Fruit fly (Drosophila melanogaster): ENCODE data around the gene CG31915.

CG31915 gene

dm6 chr2L:5547288-5547777, 19.4 kb downstream of the CG31915 start (continued):
- TF ChIP-seq salm (tag; optimal IDR thresholded peaks at IDR 0.05) (peak; percentile 30), caup (GFP tag; optimal IDR thresholded peaks at IDR 0.05; ENCODE audit: severe bottlenecking) (no peak), Antp (GFP tag; optimal IDR thresholded peaks at IDR 0.05) (no peak), CG10431 (GFP tag; optimal IDR thresholded peaks at IDR 0.05) (peak; percentile 37), Dref (GFP tag; IDR thresholded peaks at IDR 0.05) (no peak), Mes4 (GFP tag; optimal IDR thresholded peaks at IDR 0.05) (no peak), CG30020 (tag; optimal IDR thresholded peaks at IDR 0.05) (no peak), CG2129 (GFP tag; IDR thresholded peaks at IDR 0.05; ENCODE audit: partially characterized antibody) (no peak), exex (tag; optimal IDR thresholded peaks at IDR 0.05) (peak; percentile 93), CG8281 (tag; optimal IDR thresholded peaks at IDR 0.05) (peak; percentile 92), fu2 (GFP tag; optimal IDR thresholded peaks at IDR 0.05) (no peak), sd (tag; optimal IDR thresholded peaks at IDR 0.05) (peak; percentile 48), CTCF (GFP tag; optimal IDR thresholded peaks at IDR 0.05) (peak; percentile 2), CG15479 (GFP tag; optimal IDR thresholded peaks at IDR 0.05) (peak; percentile 84), stc (GFP tag; IDR thresholded peaks at IDR 0.05) (no peak), CG10543 (GFP tag; optimal IDR thresholded peaks at IDR 0.05) (peak; percentile 51), CG3281 (GFP tag; optimal IDR thresholded peaks at IDR 0.05) (peak; percentile 13), kni (GFP tag; optimal IDR thresholded peaks at IDR 0.05) (peak; percentile 33), en (GFP tag; optimal IDR thresholded peaks at IDR 0.05) (no peak), HHEX (GFP tag; optimal IDR thresholded peaks at IDR 0.05) (no peak), GATAe (GFP tag; conservative IDR thresholded peaks at IDR 0.05) (peak; percentile 46; the same call in 1 of the 2 replicates), CG1233 (GFP tag; optimal IDR thresholded peaks at IDR 0.05) (peak; percentile 12), wor (GFP tag; IDR thresholded peaks at IDR 0.05) (no peak), CG9876 (GFP tag; optimal IDR thresholded peaks at IDR 0.05) (no peak), Chrac-16 (GFP tag; optimal IDR thresholded peaks at IDR 0.05) (no peak), unc-4 (GFP tag; IDR thresholded peaks at IDR 0.05; ENCODE audit: partially characterized antibody) (no peak), zfh1 (GFP tag; IDR thresholded peaks at IDR 0.05) (0 out of 3 replicates have a peak, but pooled peaks have one; percentile 14), wek (GFP tag; optimal IDR thresholded peaks at IDR 0.05) (peak; percentile 34), sc (optimal IDR thresholded peaks at IDR 0.05) (no peak), sc (GFP tag; optimal IDR thresholded peaks at IDR 0.05) (no peak), CG15269 (tag; optimal IDR thresholded peaks at IDR 0.05) (no peak), CG15011 (GFP tag; optimal IDR thresholded peaks at IDR 0.05) (no peak), Dll (GFP tag; IDR thresholded peaks at IDR 0.05; ENCODE audit: partially characterized antibody) (0 out of 4 replicates have a peak, but pooled peaks have one; percentile 37), ewg (GFP tag; optimal IDR thresholded peaks at IDR 0.05) (no peak), chm (GFP tag; IDR thresholded peaks at IDR 0.05) (no peak), ac (GFP tag; optimal IDR thresholded peaks at IDR 0.05) (no peak), cato (GFP tag; optimal IDR thresholded peaks at IDR 0.05; ENCODE audit: borderline replicate concordance) (no peak), toy (GFP tag; IDR thresholded peaks at IDR 0.05) (no peak), CG18619 (GFP tag; optimal IDR thresholded peaks at IDR 0.05) (no peak), Doc3 (GFP tag; IDR thresholded peaks at IDR 0.05; ENCODE audit: partially characterized antibody) (no peak), CG14441 (GFP tag; IDR thresholded peaks at IDR 0.05) (no peak), Jarid2 (GFP tag; optimal IDR thresholded peaks at IDR 0.05) (peak; percentile 6), mld (GFP tag; IDR thresholded peaks at IDR 0.05; ENCODE audit: partially characterized antibody) (0 out of 3 replicates have a peak, but pooled peaks have one; percentile 2), pb (GFP tag; optimal IDR thresholded peaks at IDR 0.05) (no peak), CG17385 (GFP tag; optimal IDR thresholded peaks at IDR 0.05) (no peak), Ravus (GFP tag; IDR thresholded peaks at IDR 0.05) (no peak), prd (optimal IDR thresholded peaks at IDR 0.05) (no peak), prd (GFP tag; IDR thresholded peaks at IDR 0.05) (no peak), ATbp (GFP tag; optimal IDR thresholded peaks at IDR 0.05) (peak; percentile 30), tx (GFP tag; optimal IDR thresholded peaks at IDR 0.05) (no peak), gce (GFP tag; IDR thresholded peaks at IDR 0.05) (no peak)
